Fruit fly (Drosophila melanogaster) whole organism, embryonic: Measurements from ENCODE around the gene CG14230.

Experiments used
- CG10321 ChIP-seq: fragments of 200-800 bp; sonication (Bioruptor generic); IDR thresholded peaks from 2 replicates; pipeline ENCODE4 v1.3.6; 2022; ENCODE audit warnings: missing biosample characterization, missing genetic modification characterization
- CG10366 ChIP-seq: fragments of 200-800 bp; sonication (Bioruptor generic); IDR thresholded peaks from 2 replicates; pipeline ENCODE4 v1.3.6; 2022; ENCODE audit warnings: missing biosample characterization, missing genetic modification characterization
- CG10462 ChIP-seq: fragments of 200-800 bp; sonication (Bioruptor generic); optimal IDR thresholded peaks from 2 replicates; lab custom pipeline; 2016; ENCODE audit warnings: missing biosample characterization, missing genetic modification characterization
- CG10979 ChIP-seq: fragments of 200-800 bp; sonication (Bioruptor generic); optimal IDR thresholded peaks from 2 replicates; lab custom pipeline; 2018; ENCODE audit warnings: missing biosample characterization, mild to moderate bottlenecking, missing genetic modification characterization, moderate library complexity
- CG11247 ChIP-seq: fragments of 200-800 bp; sonication (Bioruptor generic); IDR thresholded peaks from 2 replicates; pipeline ENCODE4 v1.3.6; 2022; ENCODE audit warnings: missing biosample characterization, missing genetic modification characterization
- CG11723 ChIP-seq: fragments of 200-800 bp; sonication (Bioruptor generic); optimal IDR thresholded peaks from 2 replicates; lab custom pipeline; 2017; ENCODE audit warnings: missing biosample characterization, mild to moderate bottlenecking, missing genetic modification characterization
- CG12391 ChIP-seq: fragments of 200-800 bp; sonication (Bioruptor generic); optimal IDR thresholded peaks from 3 replicates; lab custom pipeline; 2018; ENCODE audit warnings: missing biosample characterization, mild to moderate bottlenecking, missing genetic modification characterization, moderate library complexity
- CG15269 ChIP-seq: fragments of 200-800 bp; sonication (Bioruptor generic); optimal IDR thresholded peaks from 2 replicates; lab custom pipeline; 2018; ENCODE audit warnings: missing biosample characterization, mild to moderate bottlenecking, missing genetic modification characterization, moderate library complexity
- CG16779 ChIP-seq: fragments of 200-800 bp; sonication (Bioruptor generic); IDR thresholded peaks from 2 replicates; pipeline ENCODE4 v1.3.6; 2022; ENCODE audit warnings: missing biosample characterization, missing genetic modification characterization
- CG17186 ChIP-seq: fragments of 200-800 bp; sonication (Bioruptor generic); optimal IDR thresholded peaks from 3 replicates; lab custom pipeline; 2017; ENCODE audit warnings: missing biosample characterization, missing genetic modification reagents, missing genetic modification characterization
- CG17361 ChIP-seq: fragments of 200-800 bp; sonication (Bioruptor generic); IDR thresholded peaks from 3 replicates; pipeline ENCODE4 v1.3.6; 2022; ENCODE audit warnings: missing biosample characterization, missing genetic modification characterization
- CG2678 ChIP-seq: fragments of 200-800 bp; sonication (Bioruptor generic); optimal IDR thresholded peaks from 3 replicates; lab custom pipeline; 2019; ENCODE audit warnings: missing biosample characterization, mild to moderate bottlenecking, missing genetic modification characterization, moderate library complexity
- CG30431 ChIP-seq: fragments of 200-800 bp; sonication (Bioruptor generic); optimal IDR thresholded peaks from 2 replicates; lab custom pipeline; 2017; ENCODE audit warnings: missing biosample characterization, missing genetic modification characterization
- CG32772 ChIP-seq: fragments of 200-800 bp; sonication (Bioruptor generic); IDR thresholded peaks from 2 replicates; pipeline ENCODE4 v1.3.6; 2022; ENCODE audit warnings: missing biosample characterization, missing genetic modification characterization
- CG34224 ChIP-seq: fragments of 200-800 bp; sonication (Bioruptor generic); IDR thresholded peaks from 3 replicates; pipeline ENCODE4 v1.3.6; 2022; ENCODE audit warnings: missing biosample characterization, missing genetic modification characterization; ENCODE audit not compliant: partially characterized antibody
- CG4730 ChIP-seq: fragments of 200-800 bp; sonication (Bioruptor generic); IDR thresholded peaks from 2 replicates; pipeline ENCODE4 v1.3.6; 2022; ENCODE audit warnings: missing biosample characterization, missing genetic modification characterization
- CG6272 ChIP-seq: fragments of 200-800 bp; sonication (Bioruptor generic); IDR thresholded peaks from 2 replicates; pipeline ENCODE4 v1.3.6; 2022; ENCODE audit warnings: missing biosample characterization, missing genetic modification characterization
- D19B ChIP-seq: fragments of 200-800 bp; sonication (Bioruptor generic); optimal IDR thresholded peaks from 2 replicates; lab custom pipeline; 2017; ENCODE audit warnings: missing biosample characterization, mild to moderate bottlenecking, missing genetic modification characterization
- Dip3 ChIP-seq: fragments of 200-800 bp; sonication (Bioruptor generic); optimal IDR thresholded peaks from 3 replicates; lab custom pipeline; 2016; ENCODE audit warnings: missing biosample characterization, missing genetic modification characterization
- HHEX ChIP-seq: fragments of 200-800 bp; sonication (Bioruptor generic); optimal IDR thresholded peaks from 3 replicates; lab custom pipeline; 2017; ENCODE audit warnings: missing biosample characterization, mild to moderate bottlenecking, missing genetic modification characterization, missing genetic modification reagents
- Hsf ChIP-seq: fragments of 200-800 bp; sonication (Bioruptor generic); optimal IDR thresholded peaks from 3 replicates; lab custom pipeline; 2016; ENCODE audit warnings: missing biosample characterization, missing genetic modification characterization
- Opbp ChIP-seq: fragments of 200-800 bp; sonication (Bioruptor generic); IDR thresholded peaks from 3 replicates; pipeline ENCODE4 v1.3.6; 2022; ENCODE audit warnings: missing biosample characterization, missing genetic modification characterization; ENCODE audit not compliant: partially characterized antibody
- Optix ChIP-seq: fragments of 200-800 bp; sonication (Bioruptor generic); IDR thresholded peaks from 3 replicates; pipeline ENCODE4 v1.3.6; 2022; ENCODE audit warnings: missing biosample characterization, missing genetic modification characterization
- Pdp1 ChIP-seq, 2 experiments: fragments of 200-800 bp; sonication (Bioruptor generic); optimal IDR thresholded peaks; 3 replicates each; lab custom pipeline; 2016; ENCODE audit warnings: missing biosample characterization in 2 of 2, missing genetic modification characterization in 2 of 2, mild to moderate bottlenecking in 1 of 2, moderate library complexity in 1 of 2
- Sin3A ChIP-seq: fragments of >200 bp; optimal IDR thresholded peaks from 2 replicates; lab custom pipeline; 2018
- Stat92E ChIP-seq, 3 experiments: fragments of >200 bp in 2 of 3; fragments of 200-800 bp in 1 of 3; sonication (Bioruptor generic) in 1 of 3; optimal IDR thresholded peaks; 2 replicates each; lab custom pipeline; 2017 to 2019; ENCODE audit warnings: missing biosample characterization in 3 of 3, missing genetic modification characterization in 3 of 3, mild to moderate bottlenecking in 1 of 3, moderate library complexity in 1 of 3
- Tbp ChIP-seq: fragments of >200 bp; optimal IDR thresholded peaks from 2 replicates; lab custom pipeline; 2018; ENCODE audit warnings: missing biosample characterization, missing genetic modification characterization
- abd-A ChIP-seq: fragments of 200-800 bp; sonication (Bioruptor generic); optimal IDR thresholded peaks from 3 replicates; lab custom pipeline; 2019; ENCODE audit warnings: missing biosample characterization, mild to moderate bottlenecking, missing genetic modification characterization, moderate library complexity
- az2 ChIP-seq: fragments of 200-800 bp; sonication (Bioruptor generic); optimal IDR thresholded peaks from 3 replicates; lab custom pipeline; 2016; ENCODE audit warnings: missing biosample characterization, missing genetic modification characterization
- bbx ChIP-seq: fragments of 200-800 bp; sonication (Bioruptor generic); IDR thresholded peaks from 2 replicates; pipeline ENCODE4 v1.3.6; 2022; ENCODE audit warnings: missing biosample characterization, missing genetic modification characterization; ENCODE audit not compliant: partially characterized antibody
- cato ChIP-seq: fragments of 200-800 bp; sonication (Bioruptor generic); optimal IDR thresholded peaks from 2 replicates; lab custom pipeline; 2016; ENCODE audit warnings: missing biosample characterization, missing genetic modification characterization, borderline replicate concordance
- cg ChIP-seq: fragments of 200-800 bp; sonication (Bioruptor generic); optimal IDR thresholded peaks from 3 replicates; lab custom pipeline; 2019; ENCODE audit warnings: missing biosample characterization, mild to moderate bottlenecking, missing genetic modification characterization, moderate library complexity
- cwo ChIP-seq: fragments of 200-800 bp; sonication (Bioruptor generic); optimal IDR thresholded peaks from 3 replicates; lab custom pipeline; 2017; ENCODE audit warnings: missing biosample characterization, missing genetic modification characterization, mild to moderate bottlenecking, moderate library complexity, missing genetic modification reagents
- eve ChIP-seq, 2 experiments: fragments of >200 bp; optimal IDR thresholded peaks; 2 replicates each; lab custom pipeline; 2017; ENCODE audit warnings: missing biosample characterization in 2 of 2, missing genetic modification characterization in 2 of 2
- grau ChIP-seq: fragments of 200-800 bp; optimal IDR thresholded peaks from 3 replicates; lab custom pipeline; 2019; ENCODE audit warnings: missing biosample characterization, mild to moderate bottlenecking, missing genetic modification characterization, moderate library complexity
- lola ChIP-seq, 3 experiments: fragments of >200 bp in 2 of 3; fragments of 200-800 bp in 1 of 3; sonication (Bioruptor generic) in 1 of 3; optimal IDR thresholded peaks; 2 replicates each; lab custom pipeline; 2017 to 2019; ENCODE audit warnings: missing biosample characterization in 3 of 3, missing genetic modification characterization in 3 of 3, mild to moderate bottlenecking in 1 of 3, moderate library complexity in 1 of 3
- peb ChIP-seq: fragments of 200-800 bp; sonication (Bioruptor generic); IDR thresholded peaks from 2 replicates; pipeline ENCODE4 v1.3.6; 2022; ENCODE audit warnings: missing biosample characterization, missing genetic modification characterization
- pho ChIP-seq: fragments of 200-800 bp; sonication (Bioruptor generic); optimal IDR thresholded peaks from 2 replicates; lab custom pipeline; 2016; ENCODE audit warnings: missing biosample characterization, missing genetic modification characterization
- prd ChIP-seq, 3 experiments: fragments of >200 bp in 2 of 3; fragments of 200-800 bp in 1 of 3; sonication (Bioruptor generic) in 1 of 3; optimal IDR thresholded peaks in 2 of 3; IDR thresholded peaks in 1 of 3; 2 replicates in 2 of 3; 3 replicates in 1 of 3; pipeline versions ENCODE4 v1.3.6 to Lab custom; 2017 to 2022; ENCODE audit warnings: missing biosample characterization in 1 of 3, missing genetic modification characterization in 1 of 3
- row ChIP-seq: fragments of 200-800 bp; sonication (Bioruptor generic); IDR thresholded peaks from 3 replicates; pipeline ENCODE4 v1.3.6; 2022; ENCODE audit warnings: missing biosample characterization, missing genetic modification characterization
- run ChIP-seq: fragments of 200-800 bp; sonication (Bioruptor generic); optimal IDR thresholded peaks from 3 replicates; lab custom pipeline; 2018; ENCODE audit warnings: missing biosample characterization, mild to moderate bottlenecking, missing genetic modification characterization
- shn ChIP-seq: fragments of 200-800 bp; sonication (Bioruptor generic); optimal IDR thresholded peaks from 3 replicates; lab custom pipeline; 2016; ENCODE audit warnings: missing biosample characterization, missing genetic modification characterization
- slp2 ChIP-seq: fragments of 200-800 bp; sonication (Bioruptor generic); optimal IDR thresholded peaks from 2 replicates; lab custom pipeline; 2016; ENCODE audit warnings: missing biosample characterization, missing genetic modification characterization
- sna ChIP-seq: fragments of 200-800 bp; sonication (Bioruptor generic); IDR thresholded peaks from 2 replicates; pipeline ENCODE4 v1.3.6; 2022; ENCODE audit warnings: missing biosample characterization, missing genetic modification characterization; ENCODE audit not compliant: partially characterized antibody
- stwl ChIP-seq: fragments of 200-800 bp; sonication (Bioruptor generic); optimal IDR thresholded peaks from 3 replicates; lab custom pipeline; 2018; ENCODE audit warnings: missing biosample characterization, mild to moderate bottlenecking, missing genetic modification characterization, moderate library complexity
- tgo ChIP-seq: fragments of 200-800 bp; sonication (Bioruptor generic); IDR thresholded peaks from 3 replicates; pipeline ENCODE4 v1.3.6; 2022; ENCODE audit warnings: missing biosample characterization, missing genetic modification characterization
- trem ChIP-seq: fragments of 200-800 bp; optimal IDR thresholded peaks from 3 replicates; lab custom pipeline; 2019; ENCODE audit warnings: missing biosample characterization, mild to moderate bottlenecking, missing genetic modification characterization, moderate library complexity
- wek ChIP-seq: fragments of 200-800 bp; sonication (Bioruptor generic); optimal IDR thresholded peaks from 3 replicates; lab custom pipeline; 2018; ENCODE audit warnings: missing biosample characterization, mild to moderate bottlenecking, missing genetic modification characterization, moderate library complexity

The CG14230 gene

DNA sequence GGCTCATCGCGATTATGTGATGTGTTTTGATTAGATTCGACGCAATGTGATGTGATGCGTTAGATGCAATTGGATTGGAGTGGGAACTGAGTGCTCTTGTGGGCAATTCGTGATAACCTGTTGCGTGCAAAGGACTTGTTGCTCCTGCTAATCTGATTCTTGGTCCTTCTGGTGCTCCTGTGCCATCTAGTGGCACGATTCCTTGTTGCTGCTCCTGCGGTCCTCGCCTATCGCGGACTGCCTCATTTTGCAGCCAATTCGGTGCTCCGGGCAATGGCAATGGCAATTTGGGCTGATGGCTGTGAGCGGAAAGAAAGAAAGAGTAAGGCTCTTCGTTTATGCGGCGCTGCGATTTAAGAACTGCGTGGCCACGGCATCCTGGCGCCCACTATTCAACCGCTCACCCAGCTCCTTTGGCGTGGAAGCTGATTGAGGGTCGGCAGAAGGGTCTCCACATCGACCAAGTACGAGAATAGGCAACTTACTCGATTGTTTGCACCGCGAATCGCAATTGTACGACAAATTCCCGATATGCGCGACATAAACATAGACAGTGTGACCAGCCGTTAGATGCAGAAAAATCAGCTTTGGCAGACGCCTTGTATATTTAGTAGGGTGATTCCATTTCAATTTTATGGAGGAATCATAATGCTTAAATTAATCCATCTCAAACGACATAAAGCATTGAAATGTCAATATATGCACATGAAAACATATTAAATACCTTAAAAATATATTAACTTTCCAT lies 10.9 kb upstream of the CG14230 start, which contains the start of gene Mer (continued):
- TF ChIP-seq run (tag; lab: Kevin White, UChicago) (peak; percentile 52), CG17361 (GFP tag; lab: Robert Waterston, UW) (peak; percentile 79), bbx (GFP tag; lab: Robert Waterston, UW) (no peak), CG16779 (0 out of 2 replicates have a peak, but pooled peaks have one; percentile 27), row (GFP tag; lab: Robert Waterston, UW) (peak; percentile 96), CG10462 (GFP tag; lab: Kevin White, UChicago) (peak; percentile 62), shn (GFP tag; lab: Kevin White, UChicago) (peak; percentile 89), CG10321 (GFP tag; lab: Robert Waterston, UW) (peak; percentile 30; the same call in 1 of the 2 replicates), CG2678 (tag; lab: Kevin White, UChicago) (peak; percentile 88), CG34224 (no peak), eve (GFP tag; optimal IDR thresholded peaks at IDR 0.05; lab: Kevin White, UChicago) (no peak), peb (GFP tag; lab: Robert Waterston, UW) (peak; percentile 55; the same call in 1 of the 2 replicates), prd (optimal IDR thresholded peaks at IDR 0.05; lab: Kevin White, UChicago) (no peak), prd (GFP tag; IDR thresholded peaks at IDR 0.05; lab: Robert Waterston, UW) (peak; percentile 86), az2 (GFP tag; lab: Kevin White, UChicago) (peak; percentile 67), pho (peak; percentile 72), CG30431 (GFP tag; lab: Kevin White, UChicago) (peak; percentile 67), CG11247 (GFP tag; lab: Robert Waterston, UW) (peak; percentile 69), slp2 (peak; percentile 69), CG10979 (peak; percentile 84), cato (peak; percentile 29), grau (tag; lab: Kevin White, UChicago) (peak; percentile 85), CG32772 (GFP tag; lab: Robert Waterston, UW) (peak; percentile 68), CG15269 (tag; lab: Kevin White, UChicago) (peak; percentile 86), CG10366 (GFP tag; lab: Robert Waterston, UW) (peak; percentile 73), Tbp (GFP tag; lab: Kevin White, UChicago) (no peak), Hsf (GFP tag; lab: Kevin White, UChicago) (peak; percentile 88), CG11723 (GFP tag; lab: Kevin White, UChicago) (peak; percentile 61), CG6272 (GFP tag; lab: Robert Waterston, UW) (peak; percentile 54; the same call in 1 of the 2 replicates), trem (tag; lab: Kevin White, UChicago) (peak; percentile 86), HHEX (GFP tag; lab: Kevin White, UChicago) (peak; percentile 83), CG17186 (GFP tag; lab: Kevin White, UChicago) (peak; percentile 46), Pdp1 (GFP tag; optimal IDR thresholded peaks at IDR 0.05; lab: Kevin White, UChicago) (peak; percentile 78 to 81), Dip3 (GFP tag; lab: Kevin White, UChicago) (peak; percentile 47), cwo (GFP tag; lab: Kevin White, UChicago) (peak; percentile 77), Stat92E (GFP tag; optimal IDR thresholded peaks at IDR 0.05; lab: Kevin White, UChicago) (peak in 1 of 3 experiments; percentile 42), abd-A (tag; lab: Kevin White, UChicago) (no peak), tgo (GFP tag; lab: Robert Waterston, UW) (peak; percentile 79), cg (GFP tag; lab: Kevin White, UChicago) (no peak), CG4730 (GFP tag; lab: Robert Waterston, UW) (peak; percentile 67), Optix (GFP tag; lab: Robert Waterston, UW) (peak; percentile 86), Opbp (GFP tag; lab: Robert Waterston, UW) (no peak), D19B (GFP tag; lab: Kevin White, UChicago) (peak; percentile 77), CG12391 (tag; lab: Kevin White, UChicago) (peak; percentile 82), Sin3A (peak; percentile 12), lola (GFP tag; optimal IDR thresholded peaks at IDR 0.05; lab: Kevin White, UChicago) (peak in 1 of 3 experiments; percentile 74), wek (GFP tag; lab: Kevin White, UChicago) (peak; percentile 95), sna (GFP tag; lab: Robert Waterston, UW) (no peak), stwl (tag; lab: Kevin White, UChicago) (peak; percentile 59)
